Worm (Caenorhabditis elegans) whole organism, young adult: Measurements from ENCODE around the gene nas-33.

ENCODE experiments used
- D2030.7 ChIP-seq: fragments of 200-800 bp; sonication (Bioruptor generic); IDR thresholded peaks from 2 replicates; pipeline ENCODE4 v1.3.6; 2022; ENCODE audit warnings: missing genetic modification reagents, missing genetic modification characterization, missing compliant biosample characterization
- F23B12.7 ChIP-seq: sonication (generic microtip); optimal IDR thresholded peaks from 2 replicates; lab custom pipeline; 2017; ENCODE audit warnings: missing genetic modification characterization, mild to moderate bottlenecking, missing compliant biosample characterization, antibody characterized with exemption, moderate library complexity; ENCODE audit not compliant: insufficient read depth
- F33H1.4 ChIP-seq: fragments of 200-800 bp; sonication (Bioruptor generic); IDR thresholded peaks from 2 replicates; pipeline ENCODE4 v1.3.6; 2022; ENCODE audit warnings: missing genetic modification reagents, missing genetic modification characterization, missing compliant biosample characterization
- K12H6.12 ChIP-seq: fragments of 200-800 bp; sonication (Bioruptor generic); optimal IDR thresholded peaks from 2 replicates; lab custom pipeline; 2018; ENCODE audit warnings: mild to moderate bottlenecking, missing genetic modification characterization, missing compliant biosample characterization
- Y56A3A.18 ChIP-seq: fragments of 200-800 bp; sonication (Bioruptor generic); IDR thresholded peaks from 2 replicates; pipeline ENCODE4 v1.3.6; 2022; ENCODE audit warnings: missing genetic modification reagents, missing genetic modification characterization, missing compliant biosample characterization
- Y67H2A.10 ChIP-seq: fragments of 200-800 bp; sonication (Bioruptor generic); conservative IDR thresholded peaks from 2 replicates; pipeline ENCODE4 v1.3.6; 2022; ENCODE audit warnings: missing genetic modification reagents, missing genetic modification characterization, missing compliant biosample characterization
- Y79H2A.3 ChIP-seq: fragments of 200-800 bp; sonication (Bioruptor generic); conservative IDR thresholded peaks from 2 replicates; pipeline ENCODE4 v1.3.6; 2022; ENCODE audit warnings: missing genetic modification reagents, missing genetic modification characterization, missing compliant biosample characterization
- ZK185.1 ChIP-seq: sonication (generic microtip); optimal IDR thresholded peaks from 2 replicates; lab custom pipeline; 2016; ENCODE audit warnings: mild to moderate bottlenecking, missing genetic modification characterization, missing compliant biosample characterization; ENCODE audit not compliant: poor library complexity, severe bottlenecking
- ama-1 ChIP-seq, 3 experiments: fragments of 150-350 bp in 1 of 3; sonication (generic microtip) in 2 of 3; optimal IDR thresholded peaks; 2 replicates each; lab custom pipeline; 2014 to 2018; ENCODE audit warnings: missing biosample characterization in 2 of 3, missing genetic modification characterization in 2 of 3, missing genetic modification reagents in 2 of 3
- athp-1 ChIP-seq: sonication (generic microtip); optimal IDR thresholded peaks from 2 replicates; lab custom pipeline; 2017; ENCODE audit warnings: mild to moderate bottlenecking, missing genetic modification characterization, missing compliant biosample characterization
- attf-5 ChIP-seq: fragments of 200-800 bp; sonication (Bioruptor generic); optimal IDR thresholded peaks from 2 replicates; lab custom pipeline; 2018; ENCODE audit warnings: mild to moderate bottlenecking, missing genetic modification characterization, missing compliant biosample characterization
- bed-1 ChIP-seq: fragments of 200-800 bp; sonication (Bioruptor generic); IDR thresholded peaks from 2 replicates; pipeline ENCODE4 v1.3.6; 2022; ENCODE audit warnings: missing genetic modification reagents, missing genetic modification characterization, missing compliant biosample characterization
- ceh-100 ChIP-seq: fragments of 200-800 bp; sonication (Bioruptor generic); IDR thresholded peaks from 2 replicates; pipeline ENCODE4 v1.3.6; 2022; ENCODE audit warnings: missing genetic modification reagents, missing genetic modification characterization, missing compliant biosample characterization
- ceh-27 ChIP-seq: fragments of 200-800 bp; sonication (Bioruptor generic); optimal IDR thresholded peaks from 2 replicates; lab custom pipeline; 2018; ENCODE audit warnings: mild to moderate bottlenecking, missing genetic modification characterization, moderate library complexity, missing compliant biosample characterization
- ceh-40 ChIP-seq: fragments of 200-800 bp; sonication (Bioruptor generic); IDR thresholded peaks from 2 replicates; pipeline ENCODE4 v1.3.6; 2022; ENCODE audit warnings: missing genetic modification characterization, missing compliant biosample characterization
- die-1 ChIP-seq: sonication (generic microtip); optimal IDR thresholded peaks from 2 replicates; lab custom pipeline; 2016; ENCODE audit warnings: missing genotype, mild to moderate bottlenecking, missing genetic modification characterization, missing compliant biosample characterization
- dpl-1 ChIP-seq: fragments of 150-350 bp; optimal IDR thresholded peaks from 2 replicates; lab custom pipeline; 2014; ENCODE audit warnings: missing biosample characterization, missing genetic modification reagents, missing genetic modification characterization
- egrh-3 ChIP-seq: fragments of 200-800 bp; sonication (Bioruptor generic); IDR thresholded peaks from 2 replicates; pipeline ENCODE4 v1.3.6; 2022; ENCODE audit warnings: missing genetic modification reagents, missing genetic modification characterization, missing compliant biosample characterization
- gei-17 ChIP-seq: fragments of 200-800 bp; sonication (Bioruptor generic); optimal IDR thresholded peaks from 2 replicates; lab custom pipeline; 2018; ENCODE audit warnings: mild to moderate bottlenecking, missing genetic modification characterization, missing compliant biosample characterization
- him-1 ChIP-seq: sonication (generic microtip); optimal IDR thresholded peaks from 2 replicates; lab custom pipeline; 2016; ENCODE audit warnings: missing genotype, missing genetic modification reagents, missing genetic modification characterization, missing compliant biosample characterization
- hlh-12 ChIP-seq: sonication (generic microtip); optimal IDR thresholded peaks from 2 replicates; lab custom pipeline; 2016; ENCODE audit warnings: missing genetic modification characterization, missing compliant biosample characterization
- hmg-1.2 ChIP-seq: fragments of 200-800 bp; sonication (Bioruptor generic); IDR thresholded peaks from 2 replicates; pipeline ENCODE4 v1.3.6; 2022; ENCODE audit warnings: missing genetic modification reagents, missing genetic modification characterization, missing compliant biosample characterization
- hrde-1 ChIP-seq: sonication (generic microtip); optimal IDR thresholded peaks from 2 replicates; lab custom pipeline; 2016; ENCODE audit warnings: missing genetic modification characterization, mild to moderate bottlenecking, missing compliant biosample characterization, moderate library complexity, missing genotype, missing genetic modification reagents, borderline replicate concordance
- hsf-1 ChIP-seq: fragments of 200-800 bp; sonication (Bioruptor generic); IDR thresholded peaks from 2 replicates; pipeline ENCODE4 v1.3.6; 2022; ENCODE audit warnings: missing genetic modification reagents, missing genetic modification characterization, missing compliant biosample characterization
- lin-35 ChIP-seq, 3 experiments: fragments of 150-350 bp in 2 of 3; sonication (generic microtip) in 1 of 3; optimal IDR thresholded peaks; 2 replicates each; lab custom pipeline; 2014 to 2018; ENCODE audit warnings: missing biosample characterization in 3 of 3, missing genetic modification characterization in 3 of 3, missing genetic modification reagents in 3 of 3
- lin-54 ChIP-seq: fragments of 200-800 bp; sonication (Bioruptor generic); optimal IDR thresholded peaks from 2 replicates; lab custom pipeline; 2018; ENCODE audit warnings: mild to moderate bottlenecking, missing genetic modification characterization, missing compliant biosample characterization
- lir-1 ChIP-seq: fragments of 200-800 bp; sonication (Bioruptor generic); conservative IDR thresholded peaks from 2 replicates; pipeline ENCODE4 v1.3.6; 2022; ENCODE audit warnings: missing genetic modification reagents, missing genetic modification characterization, missing compliant biosample characterization
- lsy-27 ChIP-seq: sonication (generic microtip); optimal IDR thresholded peaks from 2 replicates; lab custom pipeline; 2017; ENCODE audit warnings: missing genetic modification characterization, mild to moderate bottlenecking, missing compliant biosample characterization, antibody characterized with exemption, missing genotype, borderline replicate concordance; ENCODE audit not compliant: insufficient read depth
- madf-10 ChIP-seq: sonication (generic microtip); optimal IDR thresholded peaks from 2 replicates; lab custom pipeline; 2016; ENCODE audit warnings: mild to moderate bottlenecking, missing genetic modification characterization, missing compliant biosample characterization
- madf-8 ChIP-seq: fragments of 200-800 bp; sonication (Bioruptor generic); conservative IDR thresholded peaks from 2 replicates; pipeline ENCODE4 v1.3.6; 2022; ENCODE audit warnings: missing genetic modification reagents, missing genetic modification characterization, missing compliant biosample characterization
- mcd-1 ChIP-seq: fragments of 200-800 bp; sonication (Bioruptor generic); IDR thresholded peaks from 2 replicates; pipeline ENCODE4 v1.3.6; 2022; ENCODE audit warnings: missing genetic modification reagents, missing genetic modification characterization, missing compliant biosample characterization
- nfya-1 ChIP-seq: sonication (generic microtip); optimal IDR thresholded peaks from 2 replicates; lab custom pipeline; 2017; ENCODE audit warnings: antibody characterized with exemption, missing compliant biosample characterization, missing genetic modification characterization, borderline replicate concordance; ENCODE audit not compliant: insufficient read depth
- nhr-27 ChIP-seq: fragments of 200-800 bp; sonication (Bioruptor generic); optimal IDR thresholded peaks from 2 replicates; lab custom pipeline; 2018; ENCODE audit warnings: mild to moderate bottlenecking, missing genetic modification characterization, moderate library complexity, missing compliant biosample characterization
- nhr-80 ChIP-seq: sonication (generic microtip); optimal IDR thresholded peaks from 2 replicates; lab custom pipeline; 2016; ENCODE audit warnings: missing genetic modification characterization, missing compliant biosample characterization
- pbrm-1 ChIP-seq: fragments of 200-800 bp; sonication (Bioruptor generic); IDR thresholded peaks from 2 replicates; pipeline ENCODE4 v1.3.6; 2022; ENCODE audit warnings: missing genetic modification reagents, missing genetic modification characterization, missing compliant biosample characterization
- rcor-1 ChIP-seq: fragments of 200-800 bp; sonication (Bioruptor generic); IDR thresholded peaks from 2 replicates; pipeline ENCODE4 v1.3.6; 2022; ENCODE audit warnings: missing genetic modification reagents, missing genetic modification characterization, missing compliant biosample characterization
- repo-1 ChIP-seq: sonication (generic microtip); optimal IDR thresholded peaks from 2 replicates; lab custom pipeline; 2017; ENCODE audit warnings: mild to moderate bottlenecking, missing genetic modification characterization, missing compliant biosample characterization
- snpc-3.4 ChIP-seq: sonication (generic microtip); optimal IDR thresholded peaks from 2 replicates; lab custom pipeline; 2017; ENCODE audit warnings: missing genetic modification characterization, mild to moderate bottlenecking, missing compliant biosample characterization, antibody characterized with exemption, moderate library complexity, missing genotype, missing genetic modification reagents
- snpc-4 ChIP-seq, 5 experiments: fragments of 150-350 bp in 1 of 5; sonication (generic microtip) in 4 of 5; optimal IDR thresholded peaks; 2 replicates each; lab custom pipeline; 2014 to 2018; ENCODE audit warnings: missing genetic modification characterization in 5 of 5, missing biosample characterization in 3 of 5, antibody characterized with exemption in 2 of 5, mild to moderate bottlenecking in 2 of 5, missing compliant biosample characterization in 2 of 5, missing genotype in 2 of 5, moderate library complexity in 2 of 5, missing genetic modification reagents in 1 of 5
- somi-1 ChIP-seq: fragments of 200-800 bp; sonication (Bioruptor generic); optimal IDR thresholded peaks from 2 replicates; lab custom pipeline; 2018; ENCODE audit warnings: mild to moderate bottlenecking, missing genetic modification characterization, missing compliant biosample characterization
- zfh-2 ChIP-seq: fragments of 200-800 bp; sonication (Bioruptor generic); conservative IDR thresholded peaks from 2 replicates; pipeline ENCODE4 v1.3.6; 2022; ENCODE audit warnings: missing genetic modification reagents, missing genetic modification characterization, missing compliant biosample characterization
- zim-3 ChIP-seq: sonication (generic microtip); optimal IDR thresholded peaks from 2 replicates; lab custom pipeline; 2017; ENCODE audit warnings: mild to moderate bottlenecking, missing genetic modification characterization, moderate library complexity, missing compliant biosample characterization
- ztf-18 ChIP-seq: sonication (generic microtip); optimal IDR thresholded peaks from 2 replicates; lab custom pipeline; 2016; ENCODE audit warnings: missing genotype, mild to moderate bottlenecking, missing genetic modification characterization, missing compliant biosample characterization

The nas-33 gene

ce11 chrX:6412575-6412974, 42.5 kb downstream of the nas-33 start, which contains the start of gene T22E5.1:
TSS of gene T22E5.1 (plus strand) at chrX:6412875.
- TF ChIP-seq athp-1, result no peak
- no peak for TF ChIP-seq him-1 (tag; lab: Kevin White, UChicago)
- TF ChIP-seq K12H6.12 (tag; lab: Kevin White, UChicago), result no peak
- no peak for TF ChIP-seq die-1 (tag; lab: Kevin White, UChicago)
- TF ChIP-seq Y79H2A.3 (GFP tag; lab: Robert Waterston, UW), result no peak
- no peak for TF ChIP-seq snpc-3.4 (tag; lab: Kevin White, UChicago)
- no peak for TF ChIP-seq snpc-4 (GFP tag; optimal IDR thresholded peaks at IDR 0.05; lab: Kevin White, UChicago)
- TF ChIP-seq snpc-4 (tag; optimal IDR thresholded peaks at IDR 0.05; lab: Kevin White, UChicago), result no peak
- no peak for TF ChIP-seq pbrm-1
- no peak for TF ChIP-seq ceh-27 (GFP tag; lab: Kevin White, UChicago)
- TF ChIP-seq F23B12.7 (tag; lab: Kevin White, UChicago), result no peak
- TF ChIP-seq mcd-1 (GFP tag; lab: Robert Waterston, UW), result no peak
- TF ChIP-seq hsf-1, result no peak
- no peak for TF ChIP-seq lin-35 (GFP tag; optimal IDR thresholded peaks at IDR 0.05; lab: Kevin White, UChicago)

ce11 chrX:6410177-6410765, 44.8 kb downstream of the nas-33 start, which contains the start of gene mup-2:
TSS of gene mup-2 (minus strand) at chrX:6410227.
- TF ChIP-seq die-1 (tag; lab: Kevin White, UChicago) (no peak), bed-1 (GFP tag; lab: Robert Waterston, UW) (no peak), ceh-100 (GFP tag; lab: Robert Waterston, UW) (no peak), Y67H2A.10 (GFP tag; lab: Robert Waterston, UW) (no peak), ama-1 (optimal IDR thresholded peaks at IDR 0.05; lab: Kevin White, UChicago) (no peak), ama-1 (GFP tag; optimal IDR thresholded peaks at IDR 0.05; lab: Kevin White, UChicago) (no peak), hrde-1 (no peak), hlh-12 (tag; lab: Kevin White, UChicago) (no peak), nhr-80 (no peak), repo-1 (tag; lab: Kevin White, UChicago) (no peak), gei-17 (GFP tag; lab: Kevin White, UChicago) (no peak), zim-3 (tag; lab: Kevin White, UChicago) (no peak), nhr-27 (tag; lab: Kevin White, UChicago) (no peak), F33H1.4 (no peak), D2030.7 (GFP tag; lab: Robert Waterston, UW) (no peak), athp-1 (no peak), zfh-2 (GFP tag; lab: Robert Waterston, UW) (peak; percentile 88), attf-5 (GFP tag; lab: Kevin White, UChicago) (no peak), lir-1 (no peak), dpl-1 (GFP tag; lab: Kevin White, UChicago) (no peak), rcor-1 (0 out of 2 replicates have a peak, but pooled peaks have one; percentile 13), hsf-1 (no peak), somi-1 (peak; percentile 40), lin-54 (GFP tag; lab: Kevin White, UChicago) (no peak), ztf-18 (tag; lab: Kevin White, UChicago) (no peak), lin-35 (GFP tag; optimal IDR thresholded peaks at IDR 0.05; lab: Kevin White, UChicago) (no peak)

- peak; percentile 12; the same call in 1 of the 2 replicates for TF ChIP-seq egrh-3 (GFP tag; lab: Robert Waterston, UW)
- TF ChIP-seq madf-8 (GFP tag; lab: Robert Waterston, UW), result no peak
- no peak for TF ChIP-seq ZK185.1 (tag; lab: Kevin White, UChicago)
- no peak for TF ChIP-seq ceh-40 (GFP tag; lab: Robert Waterston, UW)
- no peak for TF ChIP-seq ama-1 (optimal IDR thresholded peaks at IDR 0.05; lab: Kevin White, UChicago)
- no peak for TF ChIP-seq ama-1 (GFP tag; optimal IDR thresholded peaks at IDR 0.05; lab: Kevin White, UChicago)
- peak; percentile 78 for TF ChIP-seq zfh-2 (GFP tag; lab: Robert Waterston, UW)
- TF ChIP-seq Y56A3A.18, result no peak
- TF ChIP-seq nfya-1 (tag; lab: Kevin White, UChicago), result no peak
- no peak for TF ChIP-seq somi-1
- no peak for TF ChIP-seq hmg-1.2 (GFP tag; lab: Robert Waterston, UW)
- no peak for TF ChIP-seq lsy-27 (tag; lab: Kevin White, UChicago)
- no peak for TF ChIP-seq madf-10 (tag; lab: Kevin White, UChicago)
- TF ChIP-seq pbrm-1, result no peak
Measured at ce11 chrX:6408713-6409112, 46.3 kb downstream of the nas-33 start.
